Worm (Caenorhabditis elegans) whole organism, L4 larva: ENCODE measurements around the gene K08D8.4.
"Not testable (repeated sequence)": the region's sequence is repeated elsewhere in the genome, so short reads cannot be mapped to it uniquely, and the experiment has no call there.

Source experiments
- F10B5.3 ChIP-seq: sonication (generic microtip); optimal IDR thresholded peaks from 2 replicates; lab custom pipeline; 2016; ENCODE audit warnings: mild to moderate bottlenecking, missing genetic modification characterization, missing compliant biosample characterization
- F44E2.7 ChIP-seq: fragments of 200-800 bp; sonication (Bioruptor generic); IDR thresholded peaks from 2 replicates; pipeline ENCODE4 v2.1.2; 2022; ENCODE audit warnings: missing genetic modification characterization, missing compliant biosample characterization
- Y48G9A.11 ChIP-seq: fragments of 200-800 bp; sonication (Bioruptor generic); IDR thresholded peaks from 2 replicates; pipeline ENCODE4 v1.3.6; 2022; ENCODE audit warnings: missing genetic modification reagents, missing genetic modification characterization, missing compliant biosample characterization
- Y5F2A.4 ChIP-seq: fragments of 200-800 bp; sonication (Bioruptor generic); optimal IDR thresholded peaks from 2 replicates; lab custom pipeline; 2018; ENCODE audit warnings: mild to moderate bottlenecking, missing genetic modification characterization, missing compliant biosample characterization
- Y75B8A.6 ChIP-seq: fragments of 200-800 bp; sonication (Bioruptor generic); IDR thresholded peaks from 2 replicates; pipeline ENCODE4 v1.3.6; 2022; ENCODE audit warnings: missing genetic modification reagents, missing genetic modification characterization, missing compliant biosample characterization
- aha-1 ChIP-seq: fragments of 150-350 bp; peaks from one replicate; lab custom pipeline; 2014; ENCODE audit warnings: missing biosample characterization, missing genetic modification characterization
- ama-1 ChIP-seq: fragments of 150-350 bp; optimal IDR thresholded peaks from 2 replicates; lab custom pipeline; 2014; ENCODE audit warnings: inconsistent platforms, mixed read lengths
- ceh-32 ChIP-seq: sonication (generic microtip); optimal IDR thresholded peaks from 2 replicates; lab custom pipeline; 2016; ENCODE audit warnings: mild to moderate bottlenecking, missing genetic modification characterization, missing compliant biosample characterization; ENCODE audit not compliant: poor library complexity
- ceh-62 ChIP-seq: sonication (generic microtip); optimal IDR thresholded peaks from 2 replicates; lab custom pipeline; 2017; ENCODE audit warnings: missing biosample characterization, missing genetic modification characterization
- ceh-82 ChIP-seq: sonication (generic microtip); optimal IDR thresholded peaks from 2 replicates; lab custom pipeline; 2017; ENCODE audit warnings: missing biosample characterization, missing genetic modification characterization
- ctbp-1 ChIP-seq: fragments of 200-800 bp; sonication (Bioruptor generic); IDR thresholded peaks from 2 replicates; pipeline ENCODE4 v1.3.6; 2022; ENCODE audit warnings: missing genetic modification reagents, missing genetic modification characterization, missing compliant biosample characterization
- daf-12 ChIP-seq: fragments of 150-350 bp; optimal IDR thresholded peaks from 2 replicates; lab custom pipeline; 2014; ENCODE audit warnings: missing biosample characterization, missing genetic modification reagents, missing genetic modification characterization
- daf-16 ChIP-seq, 3 experiments: sonication (generic microtip); optimal IDR thresholded peaks; 2 replicates each; lab custom pipeline; 2016 to 2017; ENCODE audit warnings: missing genetic modification characterization in 3 of 3, missing genetic modification reagents in 3 of 3, mild to moderate bottlenecking in 2 of 3, missing compliant biosample characterization in 2 of 3, missing biosample characterization in 1 of 3, moderate library complexity in 1 of 3
- dmd-6 ChIP-seq: fragments of 200-800 bp; sonication (Bioruptor generic); IDR thresholded peaks from 2 replicates; pipeline ENCODE4 v1.3.6; 2022; ENCODE audit warnings: missing genetic modification reagents, missing genetic modification characterization, missing compliant biosample characterization
- duxl-1 ChIP-seq: sonication (generic microtip); optimal IDR thresholded peaks from 2 replicates; lab custom pipeline; 2016; ENCODE audit warnings: mild to moderate bottlenecking, missing genetic modification characterization, moderate library complexity, missing compliant biosample characterization; ENCODE audit not compliant: poor library complexity
- dve-1 ChIP-seq: sonication (generic microtip); optimal IDR thresholded peaks from 2 replicates; lab custom pipeline; 2017; ENCODE audit warnings: antibody characterized with exemption, mild to moderate bottlenecking, missing genetic modification characterization, missing compliant biosample characterization; ENCODE audit not compliant: insufficient read depth
- egl-43 ChIP-seq: fragments of 200-800 bp; sonication (Bioruptor generic); IDR thresholded peaks from 2 replicates; pipeline ENCODE4 v1.3.6; 2022; ENCODE audit warnings: missing genetic modification reagents, missing genetic modification characterization, missing compliant biosample characterization
- fkh-10 ChIP-seq: fragments of 150-350 bp; optimal IDR thresholded peaks from 2 replicates; lab custom pipeline; 2014; ENCODE audit warnings: missing biosample characterization, missing genetic modification reagents, missing genetic modification characterization
- hlh-11 ChIP-seq: fragments of 200-800 bp; sonication (Bioruptor generic); optimal IDR thresholded peaks from 2 replicates; lab custom pipeline; 2018; ENCODE audit warnings: mild to moderate bottlenecking, missing genetic modification characterization, missing compliant biosample characterization
- hmg-1.1 ChIP-seq: fragments of 200-800 bp; sonication (Bioruptor generic); IDR thresholded peaks from 2 replicates; pipeline ENCODE4 v1.3.6; 2022; ENCODE audit warnings: missing genetic modification reagents, missing genetic modification characterization, missing compliant biosample characterization
- jun-1 ChIP-seq: fragments of 150-350 bp; optimal IDR thresholded peaks from 2 replicates; lab custom pipeline; 2014; ENCODE audit warnings: missing biosample characterization, missing genetic modification reagents, missing genetic modification characterization
- lim-7 ChIP-seq: fragments of 200-800 bp; sonication (Bioruptor generic); IDR thresholded peaks from 2 replicates; pipeline ENCODE4 v1.3.6; 2022; ENCODE audit warnings: missing genetic modification characterization, missing compliant biosample characterization
- lin-15B ChIP-seq: fragments of 150-350 bp; sonication (generic microtip); optimal IDR thresholded peaks from 3 replicates; lab custom pipeline; 2014; ENCODE audit warnings: missing biosample characterization, missing genetic modification characterization
- lin-29 ChIP-seq: fragments of 200-800 bp; sonication (Bioruptor generic); IDR thresholded peaks from 2 replicates; pipeline ENCODE4 v1.3.6; 2022; ENCODE audit warnings: missing genetic modification reagents, missing genetic modification characterization, missing compliant biosample characterization
- lir-3 ChIP-seq: sonication (generic microtip); optimal IDR thresholded peaks from 2 replicates; lab custom pipeline; 2016; ENCODE audit warnings: mild to moderate bottlenecking, missing genetic modification characterization, missing compliant biosample characterization
- madf-9 ChIP-seq: fragments of 200-800 bp; sonication (Bioruptor generic); conservative IDR thresholded peaks from 2 replicates; pipeline ENCODE4 v1.3.6; 2022; ENCODE audit warnings: missing genetic modification reagents, missing genetic modification characterization, missing compliant biosample characterization
- mdl-1 ChIP-seq, 2 experiments: fragments of 150-350 bp in 1 of 2; sonication (generic microtip) in 1 of 2; optimal IDR thresholded peaks; 2 replicates each; lab custom pipeline; 2014 to 2017; ENCODE audit warnings: missing biosample characterization in 2 of 2, missing genetic modification characterization in 2 of 2
- nhr-102 ChIP-seq: sonication (generic microtip); optimal IDR thresholded peaks from 2 replicates; lab custom pipeline; 2016; ENCODE audit warnings: mild to moderate bottlenecking, missing genetic modification characterization, moderate library complexity, missing compliant biosample characterization
- nhr-11 ChIP-seq: fragments of 150-350 bp; optimal IDR thresholded peaks from 2 replicates; lab custom pipeline; 2014; ENCODE audit warnings: missing biosample characterization, missing genetic modification characterization
- nhr-28 ChIP-seq: fragments of 150-350 bp; optimal IDR thresholded peaks from 2 replicates; lab custom pipeline; 2014; ENCODE audit warnings: missing biosample characterization, missing genetic modification characterization
- nhr-48 ChIP-seq: sonication (generic microtip); optimal IDR thresholded peaks from 2 replicates; lab custom pipeline; 2016; ENCODE audit warnings: mild to moderate bottlenecking, missing genetic modification characterization, missing compliant biosample characterization
- php-3 ChIP-seq: fragments of 200-800 bp; sonication (Bioruptor generic); IDR thresholded peaks from 2 replicates; pipeline ENCODE4 v1.3.6; 2022; ENCODE audit warnings: missing genetic modification reagents, missing genetic modification characterization, missing compliant biosample characterization
- pqm-1 ChIP-seq: sonication (generic microtip); optimal IDR thresholded peaks from 2 replicates; lab custom pipeline; 2017; ENCODE audit warnings: missing biosample characterization, missing genetic modification characterization
- sdz-12 ChIP-seq: fragments of 200-800 bp; sonication (Bioruptor generic); optimal IDR thresholded peaks from 2 replicates; lab custom pipeline; 2018; ENCODE audit warnings: mild to moderate bottlenecking, missing genetic modification characterization, missing compliant biosample characterization
- set-16 ChIP-seq: fragments of 200-800 bp; sonication (Bioruptor generic); IDR thresholded peaks from 2 replicates; pipeline ENCODE4 v1.3.6; 2022; ENCODE audit warnings: missing genetic modification reagents, missing genetic modification characterization, missing compliant biosample characterization
- skn-1 ChIP-seq: fragments of 150-350 bp; optimal IDR thresholded peaks from 2 replicates; lab custom pipeline; 2014; ENCODE audit warnings: missing biosample characterization, missing genetic modification characterization
- spr-1 ChIP-seq: sonication (generic microtip); optimal IDR thresholded peaks from 2 replicates; lab custom pipeline; 2016; ENCODE audit warnings: mild to moderate bottlenecking, missing genetic modification characterization, missing compliant biosample characterization
- tra-1 ChIP-seq: fragments of 200-800 bp; sonication (Bioruptor generic); IDR thresholded peaks from 2 replicates; pipeline ENCODE4 v1.3.6; 2022; ENCODE audit warnings: missing genetic modification reagents, missing genetic modification characterization, missing compliant biosample characterization
- zfp-3 ChIP-seq: fragments of 200-800 bp; sonication (Bioruptor generic); conservative IDR thresholded peaks from 2 replicates; pipeline ENCODE4 v1.3.6; 2022; ENCODE audit warnings: missing genetic modification reagents, missing genetic modification characterization, missing compliant biosample characterization
- ztf-11 ChIP-seq: fragments of 150-350 bp; optimal IDR thresholded peaks from 2 replicates; lab custom pipeline; 2014; ENCODE audit warnings: missing biosample characterization, missing genetic modification characterization
- ztf-7 ChIP-seq: fragments of 150-350 bp; optimal IDR thresholded peaks from 2 replicates; lab custom pipeline; 2014; ENCODE audit warnings: missing biosample characterization, missing genetic modification characterization

The K08D8.4 gene

DNA sequence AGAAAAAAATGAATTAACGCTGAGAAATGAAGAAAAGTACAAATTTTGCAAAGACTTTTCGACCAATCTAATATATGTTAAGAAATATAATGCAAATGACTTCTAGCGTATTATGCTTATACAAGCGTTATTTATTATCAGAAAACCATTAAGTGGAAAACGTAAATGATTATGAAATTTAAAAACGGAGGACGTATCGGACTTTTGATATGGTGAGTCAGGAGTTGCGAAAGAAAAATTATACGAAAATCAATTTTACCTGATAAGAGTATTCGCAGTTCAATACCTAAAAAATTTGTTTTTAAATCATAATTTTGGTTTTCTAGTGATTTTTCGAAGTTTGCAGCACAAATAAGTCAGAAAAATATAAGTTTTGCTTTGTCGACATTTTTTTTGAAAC is 33.2 kb downstream of the K08D8.4 start:
- TF ChIP-seq dmd-6 (GFP tag; lab: Robert Waterston, UW) = peak; percentile 32; the same call in 1 of the 2 replicates
- peak; percentile 24 for TF ChIP-seq nhr-28 (tag; lab: Kevin White, UChicago)
- peak; percentile 64 for TF ChIP-seq pqm-1 (tag; lab: Kevin White, UChicago)
- TF ChIP-seq daf-16 (GFP tag; optimal IDR thresholded peaks at IDR 0.05; lab: Kevin White, UChicago) = no peak
- TF ChIP-seq daf-16 (tag; optimal IDR thresholded peaks at IDR 0.05; lab: Kevin White, UChicago) = peak; percentile 46
- TF ChIP-seq ztf-7 (tag; lab: Kevin White, UChicago) = no peak
- no peak for TF ChIP-seq lin-29 (GFP tag; lab: Robert Waterston, UW)
- TF ChIP-seq aha-1 (tag; lab: Kevin White, UChicago) = peak; percentile 12
- no peak for TF ChIP-seq dve-1

DNA sequence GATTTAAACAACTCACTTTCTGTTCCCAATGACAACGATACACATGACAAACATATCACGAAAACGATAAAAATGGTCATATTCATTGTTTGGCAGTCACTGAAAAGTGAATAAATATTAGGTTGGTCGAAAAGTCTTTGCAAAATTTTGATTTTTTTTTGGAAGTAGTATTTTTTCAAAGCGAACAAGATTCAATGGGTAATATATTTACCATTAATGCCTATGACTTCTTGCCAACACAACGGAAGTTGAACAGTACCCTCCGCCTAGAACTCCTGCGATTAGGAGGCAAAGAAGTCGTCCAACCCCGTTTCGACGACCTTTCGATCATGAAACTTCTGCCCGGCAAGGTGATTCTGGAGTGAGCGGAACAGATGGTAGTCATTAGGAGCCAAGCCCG is 34.5 kb downstream of the K08D8.4 start, which contains the start of gene ZK896.1:
Gene ZK896.1 (minus strand): TSS at position 101 of the 400 bp plus-strand sequence.
- TF ChIP-seq Y5F2A.4 (GFP tag; lab: Kevin White, UChicago); duxl-1 (tag; lab: Kevin White, UChicago); Y48G9A.11: not testable (repeated sequence)
- TF ChIP-seq, all 104 proteins: peak for 0; not testable (repeated sequence) for 104

DNA sequence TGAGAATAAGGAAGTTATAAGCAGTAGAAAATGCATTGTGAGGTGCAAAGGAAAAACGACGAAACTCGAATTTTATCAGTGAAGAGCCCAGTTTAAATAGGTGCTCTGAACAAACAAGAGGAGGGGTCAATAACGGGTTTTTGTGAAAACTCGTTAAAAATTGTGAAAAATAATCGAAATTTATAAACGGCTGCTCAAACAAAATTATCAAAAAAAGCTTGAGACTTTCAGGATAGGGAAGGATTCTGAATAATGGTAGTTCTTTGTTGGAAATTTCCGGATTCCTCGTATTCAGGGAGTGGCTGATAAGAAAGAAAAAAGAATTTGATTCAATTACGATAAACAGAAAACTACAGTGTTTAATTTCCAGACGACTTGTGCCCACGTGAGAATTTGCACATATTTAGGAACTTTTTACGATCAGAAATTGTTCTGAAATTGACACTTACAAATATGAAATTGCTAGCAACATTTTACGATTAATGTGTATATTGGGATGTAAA is 38.3 kb downstream of the K08D8.4 start, which contains the start of gene clec-187:
Gene clec-187 (minus strand): TSS at position 51 of the 503 bp plus-strand sequence.
- TF ChIP-seq tra-1 (no peak), egl-43 (no peak), nhr-102 (tag; lab: Kevin White, UChicago) (no peak), set-16 (no peak), mdl-1 (tag; optimal IDR thresholded peaks at IDR 0.05; lab: Kevin White, UChicago) (no peak), aha-1 (tag; lab: Kevin White, UChicago) (peak; percentile 58), Y75B8A.6 (GFP tag; lab: Robert Waterston, UW) (no peak), dve-1 (peak; percentile 5), daf-16 (GFP tag; optimal IDR thresholded peaks at IDR 0.05; lab: Kevin White, UChicago) (no peak), daf-16 (tag; optimal IDR thresholded peaks at IDR 0.05; lab: Kevin White, UChicago) (peak; percentile 46), pqm-1 (tag; lab: Kevin White, UChicago) (no peak)

DNA sequence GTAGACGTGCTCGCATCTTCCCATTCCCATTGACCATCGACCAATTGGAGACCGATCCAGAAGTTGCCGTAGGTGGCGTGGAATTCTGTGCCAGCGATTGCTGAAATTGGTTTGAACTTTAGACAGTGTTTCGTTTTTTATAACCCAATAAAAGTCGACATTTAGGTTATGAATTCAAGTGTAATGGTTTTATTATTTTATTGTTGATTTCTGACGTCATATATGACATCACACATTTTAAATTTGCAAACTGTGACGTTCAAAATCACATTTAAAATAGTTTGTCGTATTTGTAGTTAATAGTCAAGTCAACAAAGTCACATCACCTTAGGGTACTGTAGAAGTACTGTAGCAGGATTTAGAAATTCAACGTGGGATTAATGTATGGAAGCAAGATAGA is 39.5 kb downstream of the K08D8.4 start:
- TF ChIP-seq nhr-28 (tag; lab: Kevin White, UChicago) = peak; percentile 8
- peak; percentile 70 for TF ChIP-seq php-3
- peak; percentile 21; the same call in 1 of the 2 replicates for TF ChIP-seq dmd-6 (GFP tag; lab: Robert Waterston, UW)
- TF ChIP-seq F44E2.7 (GFP tag; lab: Robert Waterston, UW) = no peak

DNA sequence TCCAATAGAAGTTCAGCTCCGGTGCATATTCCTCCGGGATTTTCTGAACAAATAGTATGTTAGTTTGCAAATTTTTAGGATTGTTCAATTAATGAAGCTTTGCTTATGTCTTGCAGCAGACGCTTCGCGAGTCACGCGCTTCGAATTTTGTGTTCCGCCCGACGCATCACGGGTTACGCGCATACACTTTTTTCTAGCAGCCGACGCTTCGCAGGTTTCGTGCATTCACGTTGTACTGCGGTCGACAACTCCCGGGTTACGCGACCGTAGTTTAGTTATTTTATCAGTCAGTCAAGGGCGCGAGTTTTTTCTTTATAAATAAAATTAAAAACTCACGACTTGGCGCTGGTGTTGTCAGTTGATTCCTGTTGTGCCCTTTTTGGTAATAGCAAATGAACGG is 40.0 kb downstream of the K08D8.4 start:
- no peak for TF ChIP-seq sdz-12 (GFP tag; lab: Kevin White, UChicago)
- TF ChIP-seq lin-15B (tag; lab: Kevin White, UChicago) = no peak
- TF ChIP-seq ztf-7 (tag; lab: Kevin White, UChicago) = no peak
- TF ChIP-seq jun-1 (tag; lab: Kevin White, UChicago) = no peak
- no peak for TF ChIP-seq nhr-11 (tag; lab: Kevin White, UChicago)
- no peak for TF ChIP-seq ctbp-1
- no peak for TF ChIP-seq zfp-3 (GFP tag; lab: Robert Waterston, UW)
- TF ChIP-seq hmg-1.1 (GFP tag; lab: Robert Waterston, UW) = no peak
- no peak for TF ChIP-seq madf-9
- no peak for TF ChIP-seq dmd-6 (GFP tag; lab: Robert Waterston, UW)
- TF ChIP-seq skn-1 = no peak
- TF ChIP-seq mdl-1 (tag; optimal IDR thresholded peaks at IDR 0.05; lab: Kevin White, UChicago) = no peak
- TF ChIP-seq fkh-10 = no peak

DNA sequence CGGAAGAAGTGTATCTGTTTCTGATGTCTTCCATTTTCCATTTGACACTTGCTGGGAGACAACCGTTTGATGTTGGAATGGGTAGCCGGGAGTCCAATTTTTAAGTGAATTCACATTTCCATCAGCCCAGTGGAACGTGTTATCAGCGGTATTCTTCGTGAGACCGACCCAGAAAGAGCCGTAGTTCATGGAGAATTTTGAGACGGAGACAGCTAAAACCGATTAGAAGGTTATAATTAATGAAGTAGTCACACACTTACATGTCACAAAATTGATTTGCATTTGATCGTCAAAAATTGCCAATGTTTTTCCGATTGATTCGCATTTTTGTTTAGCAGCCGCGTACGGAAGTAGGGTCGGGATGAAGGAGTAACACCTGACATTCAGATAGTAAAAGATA is 40.4 kb downstream of the K08D8.4 start:
- TF ChIP-seq hlh-11 (peak; percentile 44), dmd-6 (GFP tag; lab: Robert Waterston, UW) (peak; percentile 71; the same call in 1 of the 2 replicates), pqm-1 (tag; lab: Kevin White, UChicago) (peak; percentile 73), lim-7 (no peak), F10B5.3 (no peak), lir-3 (tag; lab: Kevin White, UChicago) (no peak), nhr-28 (tag; lab: Kevin White, UChicago) (peak; percentile 11), daf-12 (no peak), nhr-48 (peak; percentile 4), ceh-82 (tag; lab: Kevin White, UChicago) (no peak), ztf-11 (no peak), spr-1 (tag; lab: Kevin White, UChicago) (no peak), ceh-62 (tag; lab: Kevin White, UChicago) (no peak), ceh-32 (no peak), ama-1 (lab: Kevin White, UChicago) (no peak)
